Fruit fly (Drosophila melanogaster) whole organism, embryonic: ENCODE results near the gene Pmm2.
A peak's percentile ranks its signal among the peaks of the same experiment; 100 is the strongest.

Source experiments
- Ada2b ChIP-seq: fragments of 200-800 bp; sonication (Bioruptor generic); IDR thresholded peaks from 2 replicates; pipeline ENCODE4 v1.3.6; 2022; ENCODE audit warnings: missing biosample characterization, missing genetic modification characterization
- Aef1 ChIP-seq: fragments of 200-800 bp; sonication (Bioruptor generic); IDR thresholded peaks from 3 replicates; pipeline ENCODE4 v1.3.6; 2022; ENCODE audit warnings: missing biosample characterization, missing genetic modification characterization
- BtbVII ChIP-seq: fragments of 200-800 bp; sonication (Bioruptor generic); optimal IDR thresholded peaks from 3 replicates; lab custom pipeline; 2017; ENCODE audit warnings: missing biosample characterization, mild to moderate bottlenecking, missing genetic modification characterization
- Bteb2 ChIP-seq: fragments of 200-800 bp; sonication (Bioruptor generic); optimal IDR thresholded peaks from 2 replicates; lab custom pipeline; 2016; ENCODE audit warnings: missing biosample characterization, missing genetic modification characterization
- CG10147 ChIP-seq: fragments of 200-800 bp; sonication (Bioruptor generic); optimal IDR thresholded peaks from 2 replicates; lab custom pipeline; 2019; ENCODE audit warnings: missing biosample characterization, mild to moderate bottlenecking, missing genetic modification characterization, moderate library complexity
- CG10274 ChIP-seq: fragments of 200-800 bp; sonication (Bioruptor generic); optimal IDR thresholded peaks from 3 replicates; lab custom pipeline; 2017; ENCODE audit warnings: missing biosample characterization, mild to moderate bottlenecking, missing genetic modification characterization
- CG10431 ChIP-seq: fragments of 200-800 bp; sonication (Bioruptor generic); optimal IDR thresholded peaks from 3 replicates; lab custom pipeline; 2018; ENCODE audit warnings: missing biosample characterization, mild to moderate bottlenecking, missing genetic modification characterization
- CG12155 ChIP-seq: fragments of 200-800 bp; sonication (Bioruptor generic); optimal IDR thresholded peaks from 3 replicates; lab custom pipeline; 2016; ENCODE audit warnings: missing biosample characterization, missing genetic modification characterization
- CG14441 ChIP-seq: fragments of 200-800 bp; sonication (Bioruptor generic); IDR thresholded peaks from 2 replicates; pipeline ENCODE4 v1.3.6; 2022; ENCODE audit warnings: missing biosample characterization, missing genetic modification characterization
- CG15269 ChIP-seq: fragments of 200-800 bp; sonication (Bioruptor generic); optimal IDR thresholded peaks from 2 replicates; lab custom pipeline; 2018; ENCODE audit warnings: missing biosample characterization, mild to moderate bottlenecking, missing genetic modification characterization, moderate library complexity
- CG18011 ChIP-seq: fragments of 200-800 bp; sonication (Bioruptor generic); optimal IDR thresholded peaks from 2 replicates; lab custom pipeline; 2017; ENCODE audit warnings: missing biosample characterization, missing genetic modification characterization, mild to moderate bottlenecking, moderate library complexity, missing genotype
- CG18599 ChIP-seq: fragments of 200-800 bp; sonication (Bioruptor generic); optimal IDR thresholded peaks from 3 replicates; lab custom pipeline; 2017; ENCODE audit warnings: missing biosample characterization, missing genetic modification characterization, mild to moderate bottlenecking, moderate library complexity, missing genetic modification reagents
- CG3163 ChIP-seq: fragments of 200-800 bp; sonication (Bioruptor generic); optimal IDR thresholded peaks from 3 replicates; lab custom pipeline; 2016; ENCODE audit warnings: missing biosample characterization, missing genetic modification characterization
- CG4404 ChIP-seq: fragments of 200-800 bp; sonication (Bioruptor generic); IDR thresholded peaks from 2 replicates; pipeline ENCODE4 v1.3.6; 2022; ENCODE audit warnings: missing biosample characterization, missing genetic modification characterization
- CG4820 ChIP-seq: fragments of 200-800 bp; sonication (Bioruptor generic); optimal IDR thresholded peaks from 3 replicates; lab custom pipeline; 2016; ENCODE audit warnings: missing biosample characterization, missing genetic modification characterization
- CG6175 ChIP-seq: fragments of 200-800 bp; sonication (Bioruptor generic); IDR thresholded peaks from 3 replicates; pipeline ENCODE4 v1.3.6; 2022; ENCODE audit warnings: missing biosample characterization, missing genetic modification characterization
- CG6654 ChIP-seq: fragments of 200-800 bp; sonication (Bioruptor generic); optimal IDR thresholded peaks from 2 replicates; lab custom pipeline; 2017; ENCODE audit warnings: missing biosample characterization, mild to moderate bottlenecking, missing genetic modification characterization
- CG7271 ChIP-seq: fragments of 200-800 bp; sonication (Bioruptor generic); optimal IDR thresholded peaks from 2 replicates; lab custom pipeline; 2018; ENCODE audit warnings: missing biosample characterization, mild to moderate bottlenecking, missing genetic modification characterization, moderate library complexity
- CG8359 ChIP-seq: fragments of 200-800 bp; sonication (Bioruptor generic); optimal IDR thresholded peaks from 2 replicates; lab custom pipeline; 2017; ENCODE audit warnings: missing biosample characterization, mild to moderate bottlenecking, missing genetic modification characterization, borderline replicate concordance
- CG8478 ChIP-seq: fragments of >200 bp; optimal IDR thresholded peaks from 2 replicates; lab custom pipeline; 2018
- CkIIα-i1 ChIP-seq: fragments of 200-800 bp; sonication (Bioruptor generic); IDR thresholded peaks from 2 replicates; pipeline ENCODE4 v1.3.6; 2022; ENCODE audit warnings: missing biosample characterization, missing genetic modification characterization
- Eip74EF ChIP-seq, 2 experiments: fragments of 200-800 bp in 1 of 2; fragments of >200 bp in 1 of 2; sonication (Bioruptor generic) in 1 of 2; optimal IDR thresholded peaks; 2 replicates each; lab custom pipeline; 2017 to 2019; ENCODE audit warnings: missing biosample characterization in 2 of 2, missing genetic modification characterization in 2 of 2, mild to moderate bottlenecking in 1 of 2, moderate library complexity in 1 of 2
- Fer1 ChIP-seq: fragments of 200-800 bp; sonication (Bioruptor generic); optimal IDR thresholded peaks from 2 replicates; lab custom pipeline; 2017; ENCODE audit warnings: missing biosample characterization, mild to moderate bottlenecking, missing genetic modification characterization
- Fer3 ChIP-seq: fragments of 200-800 bp; sonication (Bioruptor generic); optimal IDR thresholded peaks from 2 replicates; lab custom pipeline; 2018; ENCODE audit warnings: missing biosample characterization, mild to moderate bottlenecking, missing genetic modification characterization, moderate library complexity
- HLH54F ChIP-seq: fragments of 200-800 bp; sonication (Bioruptor generic); optimal IDR thresholded peaks from 3 replicates; lab custom pipeline; 2016; ENCODE audit warnings: missing biosample characterization, missing genetic modification characterization
- HLHmδ ChIP-seq: fragments of 200-800 bp; sonication (Bioruptor generic); optimal IDR thresholded peaks from 2 replicates; lab custom pipeline; 2018; ENCODE audit warnings: missing biosample characterization, mild to moderate bottlenecking, missing genetic modification characterization, moderate library complexity
- Med ChIP-seq: fragments of 200-800 bp; sonication (Bioruptor generic); peaks from one replicate; lab custom pipeline; 2016; ENCODE audit warnings: missing biosample characterization, missing genetic modification characterization, mild to moderate bottlenecking, inconsistent platforms, moderate library complexity
- Neu2 ChIP-seq: fragments of 200-800 bp; sonication (Bioruptor generic); optimal IDR thresholded peaks from 3 replicates; lab custom pipeline; 2016; ENCODE audit warnings: missing biosample characterization, missing genetic modification characterization, borderline replicate concordance
- Oaz ChIP-seq: fragments of 200-800 bp; sonication (Bioruptor generic); IDR thresholded peaks from 2 replicates; pipeline ENCODE4 v1.3.6; 2022; ENCODE audit warnings: missing biosample characterization, missing genetic modification characterization
- Rx ChIP-seq: fragments of 200-800 bp; sonication (Bioruptor generic); IDR thresholded peaks from 2 replicates; pipeline ENCODE4 v1.3.6; 2022; ENCODE audit warnings: missing biosample characterization, missing genetic modification characterization
- Sox102F ChIP-seq: fragments of 200-800 bp; sonication (Bioruptor generic); optimal IDR thresholded peaks from 2 replicates; lab custom pipeline; 2018; ENCODE audit warnings: missing biosample characterization, mild to moderate bottlenecking, missing genetic modification characterization, moderate library complexity
- Tbp ChIP-seq: fragments of >200 bp; optimal IDR thresholded peaks from 2 replicates; lab custom pipeline; 2018; ENCODE audit warnings: missing biosample characterization, missing genetic modification characterization
- Xbp1 ChIP-seq: fragments of 200-800 bp; sonication (Bioruptor generic); optimal IDR thresholded peaks from 3 replicates; lab custom pipeline; 2016; ENCODE audit warnings: missing biosample characterization, mild to moderate bottlenecking, missing genetic modification characterization
- ato ChIP-seq: fragments of 200-800 bp; sonication (Bioruptor generic); IDR thresholded peaks from 2 replicates; pipeline ENCODE4 v1.3.6; 2022; ENCODE audit warnings: missing biosample characterization, missing genetic modification characterization; ENCODE audit not compliant: partially characterized antibody
- az2 ChIP-seq: fragments of 200-800 bp; sonication (Bioruptor generic); optimal IDR thresholded peaks from 3 replicates; lab custom pipeline; 2016; ENCODE audit warnings: missing biosample characterization, missing genetic modification characterization
- caup ChIP-seq: fragments of 200-800 bp; sonication (Bioruptor generic); optimal IDR thresholded peaks from 3 replicates; lab custom pipeline; 2017; ENCODE audit warnings: missing biosample characterization, mild to moderate bottlenecking, missing genetic modification characterization, moderate library complexity; ENCODE audit not compliant: severe bottlenecking
- eve ChIP-seq, 2 experiments: fragments of >200 bp; optimal IDR thresholded peaks; 2 replicates each; lab custom pipeline; 2017; ENCODE audit warnings: missing biosample characterization in 2 of 2, missing genetic modification characterization in 2 of 2
- fd3F ChIP-seq: fragments of 200-800 bp; sonication (Bioruptor generic); optimal IDR thresholded peaks from 2 replicates; lab custom pipeline; 2018; ENCODE audit warnings: missing biosample characterization, mild to moderate bottlenecking, missing genetic modification characterization, moderate library complexity
- fru ChIP-seq: fragments of >200 bp; optimal IDR thresholded peaks from 2 replicates; lab custom pipeline; 2017
- gcm ChIP-seq: fragments of 200-800 bp; sonication (Bioruptor generic); optimal IDR thresholded peaks from 2 replicates; lab custom pipeline; 2019; ENCODE audit warnings: missing biosample characterization, mild to moderate bottlenecking, missing genetic modification characterization, moderate library complexity
- grau ChIP-seq: fragments of 200-800 bp; optimal IDR thresholded peaks from 3 replicates; lab custom pipeline; 2019; ENCODE audit warnings: missing biosample characterization, mild to moderate bottlenecking, missing genetic modification characterization, moderate library complexity
- grn ChIP-seq: fragments of 200-800 bp; sonication (Bioruptor generic); optimal IDR thresholded peaks from 3 replicates; lab custom pipeline; 2017; ENCODE audit warnings: missing biosample characterization, missing genetic modification characterization
- gro ChIP-seq: fragments of 200-800 bp; sonication (Bioruptor generic); optimal IDR thresholded peaks from 2 replicates; lab custom pipeline; 2016; ENCODE audit warnings: missing biosample characterization, missing genetic modification characterization
- lov ChIP-seq, 2 experiments: fragments of 200-800 bp in 1 of 2; fragments of >200 bp in 1 of 2; sonication (Bioruptor generic) in 1 of 2; IDR thresholded peaks in 1 of 2; optimal IDR thresholded peaks in 1 of 2; 2 replicates in 1 of 2; 3 replicates in 1 of 2; pipeline versions ENCODE4 v1.3.6 to Lab custom; 2017 to 2022; ENCODE audit warnings: missing biosample characterization in 1 of 2, missing genetic modification characterization in 1 of 2
- p53 ChIP-seq: fragments of 200-800 bp; sonication (Bioruptor generic); optimal IDR thresholded peaks from 2 replicates; lab custom pipeline; 2016; ENCODE audit warnings: missing biosample characterization, missing genetic modification characterization
- pfk ChIP-seq: fragments of 200-800 bp; sonication (Bioruptor generic); optimal IDR thresholded peaks from 2 replicates; lab custom pipeline; 2018; ENCODE audit warnings: missing biosample characterization, mild to moderate bottlenecking, missing genetic modification characterization, moderate library complexity
- ranshi ChIP-seq: fragments of 200-800 bp; sonication (Bioruptor generic); IDR thresholded peaks from 2 replicates; pipeline ENCODE4 v1.3.6; 2022; ENCODE audit warnings: missing biosample characterization, missing genetic modification characterization
- shn ChIP-seq: fragments of 200-800 bp; sonication (Bioruptor generic); optimal IDR thresholded peaks from 3 replicates; lab custom pipeline; 2016; ENCODE audit warnings: missing biosample characterization, missing genetic modification characterization
- sr ChIP-seq: fragments of 200-800 bp; sonication (Bioruptor generic); IDR thresholded peaks from 3 replicates; pipeline ENCODE4 v1.3.6; 2022; ENCODE audit warnings: missing biosample characterization, missing genetic modification characterization
- toy ChIP-seq: fragments of 200-800 bp; sonication (Bioruptor generic); IDR thresholded peaks from 2 replicates; pipeline ENCODE4 v1.3.6; 2022; ENCODE audit warnings: missing biosample characterization, missing genetic modification characterization
- wek ChIP-seq: fragments of 200-800 bp; sonication (Bioruptor generic); optimal IDR thresholded peaks from 3 replicates; lab custom pipeline; 2018; ENCODE audit warnings: missing biosample characterization, mild to moderate bottlenecking, missing genetic modification characterization, moderate library complexity

Pmm2 gene

dm6 chr3L:12484948-12485347, 49.4 kb upstream of the Pmm2 start, which contains the start of gene CG10663 (continued):
- TF ChIP-seq gcm = no peak
- TF ChIP-seq eve (GFP tag; optimal IDR thresholded peaks at IDR 0.05; lab: Kevin White, UChicago) = no peak
- no peak for TF ChIP-seq Tbp (GFP tag; lab: Kevin White, UChicago)
- no peak for TF ChIP-seq lov (optimal IDR thresholded peaks at IDR 0.05; lab: Kevin White, UChicago)
- no peak for TF ChIP-seq lov (GFP tag; IDR thresholded peaks at IDR 0.05; lab: Robert Waterston, UW)
- no peak for TF ChIP-seq Rx (GFP tag; lab: Robert Waterston, UW)
- TF ChIP-seq Oaz (GFP tag; lab: Robert Waterston, UW) = no peak
- TF ChIP-seq CG4404 (GFP tag; lab: Robert Waterston, UW) = no peak
- TF ChIP-seq CG18599 (GFP tag; lab: Kevin White, UChicago) = no peak
- no peak for TF ChIP-seq shn (GFP tag; lab: Kevin White, UChicago)
- no peak for TF ChIP-seq CG7271 (tag; lab: Kevin White, UChicago)
- no peak for TF ChIP-seq Fer3 (tag; lab: Kevin White, UChicago)
- TF ChIP-seq CG10431 (GFP tag; lab: Kevin White, UChicago) = no peak
- TF ChIP-seq CG4820 = no peak
- no peak for TF ChIP-seq toy (GFP tag; lab: Robert Waterston, UW)
- peak; percentile 1 for TF ChIP-seq Xbp1 (GFP tag; lab: Kevin White, UChicago)
- no peak for TF ChIP-seq fru (lab: Kevin White, UChicago)
- TF ChIP-seq CG14441 (GFP tag; lab: Robert Waterston, UW) = no peak
- no peak for TF ChIP-seq HLH54F (GFP tag; lab: Kevin White, UChicago)
- TF ChIP-seq CG6654 (GFP tag; lab: Kevin White, UChicago) = no peak
- TF ChIP-seq Sox102F (GFP tag; lab: Kevin White, UChicago) = no peak
- no peak for TF ChIP-seq Fer1 (GFP tag; lab: Kevin White, UChicago)
- no peak for TF ChIP-seq az2 (GFP tag; lab: Kevin White, UChicago)
- TF ChIP-seq caup (GFP tag; lab: Kevin White, UChicago) = peak; percentile 2
- no peak for TF ChIP-seq CkIIα-i1
- no peak for TF ChIP-seq grau
- TF ChIP-seq CG8359 (GFP tag; lab: Kevin White, UChicago) = no peak
- TF ChIP-seq CG10147 (GFP tag; lab: Kevin White, UChicago) = no peak
- TF ChIP-seq CG3163 (GFP tag; lab: Kevin White, UChicago) = no peak
- TF ChIP-seq CG12155 (GFP tag; lab: Kevin White, UChicago) = no peak
- TF ChIP-seq CG10274 (GFP tag; lab: Kevin White, UChicago) = no peak
- no peak for TF ChIP-seq p53 (GFP tag; lab: Kevin White, UChicago)
- peak; percentile 8 for TF ChIP-seq CG15269 (tag; lab: Kevin White, UChicago)
- TF ChIP-seq CG8478 (lab: Kevin White, UChicago) = no peak
- TF ChIP-seq CG6175 (GFP tag; lab: Robert Waterston, UW) = 0 out of 3 replicates have a peak, but pooled peaks have one; percentile 15
- no peak for TF ChIP-seq CG18011 (GFP tag; lab: Kevin White, UChicago)
- TF ChIP-seq ranshi (GFP tag; lab: Robert Waterston, UW) = no peak
- no peak for TF ChIP-seq grn (GFP tag; lab: Kevin White, UChicago)
- no peak for TF ChIP-seq Bteb2 (GFP tag; lab: Kevin White, UChicago)
- no peak for TF ChIP-seq Eip74EF (GFP tag; optimal IDR thresholded peaks at IDR 0.05; lab: Kevin White, UChicago)
- peak; percentile 45 for TF ChIP-seq ato (GFP tag; lab: Robert Waterston, UW)
- TF ChIP-seq fd3F = no peak
- TF ChIP-seq Med (GFP tag; lab: Kevin White, UChicago) = peak; percentile 87
- peak; percentile 94 for TF ChIP-seq pfk
- no peak for TF ChIP-seq BtbVII
- no peak for TF ChIP-seq Aef1 (GFP tag; lab: Robert Waterston, UW)
- TF ChIP-seq HLHmδ = peak; percentile 39
- no peak for TF ChIP-seq gro (GFP tag; lab: Kevin White, UChicago)
- TF ChIP-seq wek = no peak
- TF ChIP-seq sr = peak; percentile 90; the same call in 2 of the 3 replicates
- TF ChIP-seq Ada2b (GFP tag; lab: Robert Waterston, UW) = peak; percentile 28
- no peak for TF ChIP-seq Neu2 (GFP tag; lab: Kevin White, UChicago)
